Worm (Caenorhabditis elegans): ENCODE data around the gene F53H4.4.

The F53H4.4 gene

DNA sequence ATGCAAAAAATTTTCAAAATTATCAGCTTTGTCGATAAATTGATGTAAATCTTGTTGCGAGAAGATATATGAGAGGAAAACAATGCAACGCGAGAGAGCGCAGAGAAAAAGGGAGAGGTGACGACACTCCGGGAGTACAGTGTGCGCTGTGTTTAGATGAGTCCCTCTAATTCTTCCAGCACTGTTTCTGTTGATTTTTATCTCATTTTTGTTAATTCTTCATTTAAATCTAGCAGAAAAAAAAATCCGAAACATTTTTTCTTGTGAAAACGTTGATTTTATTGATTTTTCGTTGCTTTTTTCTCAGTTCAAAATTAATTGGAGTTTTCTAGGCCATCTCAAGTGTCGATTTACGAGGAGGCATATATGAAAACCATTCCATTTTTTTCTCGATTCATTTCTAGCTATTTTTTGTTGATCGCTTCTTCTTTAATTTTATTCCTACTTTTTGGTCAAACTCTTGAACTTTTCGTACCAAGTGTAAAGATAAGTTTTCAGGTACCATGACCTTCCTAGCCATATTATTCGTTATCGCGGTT, 16.7 kb upstream of the F53H4.4 start, which contains the start of gene acl-1 (continued):
- 0 out of 2 replicates have a peak, but pooled peaks have one; percentile 51 for TF ChIP-seq K11D2.4 (GFP tag; IDR thresholded peaks at IDR 0.05)
- peak; percentile 21 for TF ChIP-seq gei-17 (GFP tag; optimal IDR thresholded peaks at IDR 0.05)
- no peak for TF ChIP-seq ccch-3 (GFP tag; optimal IDR thresholded peaks at IDR 0.05)
- no peak for TF ChIP-seq Y56A3A.18 (GFP tag; IDR thresholded peaks at IDR 0.05)
- TF ChIP-seq egl-18 (GFP tag; IDR thresholded peaks at IDR 0.05): no peak
- TF ChIP-seq ceh-27 (GFP tag; optimal IDR thresholded peaks at IDR 0.05): peak; percentile 45
- no peak for TF ChIP-seq B0019.2 (GFP tag; conservative IDR thresholded peaks at IDR 0.05)
- TF ChIP-seq nhr-27 (tag; optimal IDR thresholded peaks at IDR 0.05): no peak
- no peak for TF ChIP-seq hlh-26 (GFP tag; conservative IDR thresholded peaks at IDR 0.05)
- TF ChIP-seq ceh-40 (GFP tag; IDR thresholded peaks at IDR 0.05): no peak
- no peak for TF ChIP-seq nfya-2 (GFP tag; IDR thresholded peaks at IDR 0.05)
- no peak for TF ChIP-seq atf-7 (tag; optimal IDR thresholded peaks at IDR 0.05)
- TF ChIP-seq ztf-26 (tag; optimal IDR thresholded peaks at IDR 0.05): no peak
- peak; percentile 20 for TF ChIP-seq F57C9.4 (tag; optimal IDR thresholded peaks at IDR 0.05)
- 0 out of 2 replicates have a peak, but pooled peaks have one; percentile 29 for TF ChIP-seq B0336.3 (GFP tag; IDR thresholded peaks at IDR 0.05)
- peak; percentile 37 for TF ChIP-seq somi-1 (GFP tag; optimal IDR thresholded peaks at IDR 0.05)
- no peak for TF ChIP-seq F52B5.7 (tag; optimal IDR thresholded peaks at IDR 0.05)
- peak; percentile 45 for TF ChIP-seq hmg-1.2 (GFP tag; IDR thresholded peaks at IDR 0.05)
- TF ChIP-seq F39B2.1 (GFP tag; IDR thresholded peaks at IDR 0.05): no peak
- TF ChIP-seq athp-1 (tag; optimal IDR thresholded peaks at IDR 0.05): no peak
- no peak for TF ChIP-seq sdz-38 (tag; optimal IDR thresholded peaks at IDR 0.05)
- peak; percentile 52 for TF ChIP-seq attf-5 (GFP tag; optimal IDR thresholded peaks at IDR 0.05)
- no peak for TF ChIP-seq ekl-4 (GFP tag; IDR thresholded peaks at IDR 0.05)
- no peak for TF ChIP-seq unc-130 (GFP tag; optimal IDR thresholded peaks at IDR 0.05)
- no peak for TF ChIP-seq nhr-120 (GFP tag; IDR thresholded peaks at IDR 0.05)
- TF ChIP-seq T07F8.4 (tag; optimal IDR thresholded peaks at IDR 0.05): no peak
- TF ChIP-seq pbrm-1 (GFP tag; IDR thresholded peaks at IDR 0.05): no peak
- TF ChIP-seq Y67H2A.10 (GFP tag; conservative IDR thresholded peaks at IDR 0.05): no peak
- TF ChIP-seq repo-1 (tag; optimal IDR thresholded peaks at IDR 0.05): no peak
- TF ChIP-seq rcor-1 (GFP tag; IDR thresholded peaks at IDR 0.05): peak; percentile 29; the same call in 1 of the 2 replicates
- no peak for TF ChIP-seq pha-4 (tag; optimal IDR thresholded peaks at IDR 0.05)
- no peak for TF ChIP-seq mes-4 (tag; optimal IDR thresholded peaks at IDR 0.05)
- TF ChIP-seq lsl-1 (GFP tag; optimal IDR thresholded peaks at IDR 0.05): no peak
- no peak for TF ChIP-seq snpc-3.4 (tag; optimal IDR thresholded peaks at IDR 0.05)
- peak; percentile 21 for TF ChIP-seq madf-10 (tag; optimal IDR thresholded peaks at IDR 0.05)
- TF ChIP-seq lin-40 (tag; optimal IDR thresholded peaks at IDR 0.05): peak; percentile 80
- TF ChIP-seq C17E4.6 (GFP tag; IDR thresholded peaks at IDR 0.05): no peak

DNA sequence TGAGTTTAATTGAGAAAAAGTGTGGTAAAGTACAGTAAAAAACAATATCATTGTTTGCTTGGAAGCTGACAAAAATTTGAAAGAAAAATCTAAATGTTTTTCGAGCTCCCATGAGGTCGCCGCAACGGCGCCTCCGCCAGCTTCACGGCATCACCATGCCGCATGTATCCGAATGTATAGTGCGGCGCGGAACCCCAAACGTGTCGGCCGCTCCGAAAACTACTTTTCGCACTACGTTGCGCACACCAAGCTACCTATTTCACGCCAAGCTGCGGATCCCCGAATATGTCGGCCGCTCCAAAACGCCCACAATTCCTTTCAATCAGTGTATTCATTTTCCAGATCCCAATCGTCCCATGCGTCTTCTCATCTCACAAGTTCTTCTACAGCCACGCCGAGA, 15.2 kb upstream of the F53H4.4 start:
- TF ChIP-seq snpc-4 (GFP tag; optimal IDR thresholded peaks at IDR 0.05): peak; percentile 45
- peak in 2 of 4 experiments; percentile 87 to 90 for TF ChIP-seq snpc-4 (tag; optimal IDR thresholded peaks at IDR 0.05)
- TF ChIP-seq lag-1 (GFP tag; IDR thresholded peaks at IDR 0.05): no peak
- TF ChIP-seq zfh-2 (GFP tag; conservative IDR thresholded peaks at IDR 0.05): peak; percentile 66; the same call in 1 of the 2 replicates
- TF ChIP-seq K12H6.12 (tag; optimal IDR thresholded peaks at IDR 0.05): no peak
- peak; percentile 45; the same call in 1 of the 2 replicates for TF ChIP-seq hmg-1.2 (GFP tag; IDR thresholded peaks at IDR 0.05)
- peak; percentile 21 for TF ChIP-seq snpc-1.1 (tag; optimal IDR thresholded peaks at IDR 0.05; ENCODE audit: insufficient read depth)
